Fruit fly (Drosophila melanogaster) whole organism, larva: Measurements from ENCODE around the gene ftz-f1.

Experiments
- noc ChIP-seq: fragments of 200-800 bp; sonication (Bioruptor generic); optimal IDR thresholded peaks from 3 replicates; lab custom pipeline; 2019; ENCODE audit warnings: missing biosample characterization, mild to moderate bottlenecking, missing genetic modification characterization, moderate library complexity

The ftz-f1 gene

dm6 chr3L:18801194-18801695 lies at the start of gene ftz-f1:
Gene ftz-f1, minus strand, starts transcription at chr3L:18801309.
- peak; percentile 48 for TF ChIP-seq noc

dm6 chr3L:18848436-18848835 lies 47.3 kb upstream of the ftz-f1 start:
- no peak for TF ChIP-seq noc

- no peak for TF ChIP-seq noc
These were observed 45.2 kb upstream of the ftz-f1 start for dm6 chr3L:18846272-18846741.

- no peak for TF ChIP-seq noc
These were observed 44.9 kb upstream of the ftz-f1 start, which contains the start of gene Indy for dm6 chr3L:18846233-18846271. Gene Indy, minus strand, starts transcription at chr3L:18846267.

- TF ChIP-seq noc = no peak
These were observed 44.7 kb upstream of the ftz-f1 start for dm6 chr3L:18845833-18846232.

dm6 chr3L:18842236-18842635 lies 41.1 kb upstream of the ftz-f1 start:
- TF ChIP-seq noc = no peak

- TF ChIP-seq noc = no peak
These were observed 40.2 kb upstream of the ftz-f1 start for dm6 chr3L:18841269-18841668.

dm6 chr3L:18840370-18841007 lies 39.4 kb upstream of the ftz-f1 start:
- TF ChIP-seq noc = peak; percentile 26

- TF ChIP-seq noc = no peak
These were observed 38.9 kb upstream of the ftz-f1 start for dm6 chr3L:18839996-18840369.

dm6 chr3L:18837707-18838244 lies 36.7 kb upstream of the ftz-f1 start:
- TF ChIP-seq noc = no peak

- peak; percentile 34 for TF ChIP-seq noc
These were observed 35.5 kb upstream of the ftz-f1 start for dm6 chr3L:18836658-18837057.

- peak; percentile 29 for TF ChIP-seq noc
These were observed 33.8 kb upstream of the ftz-f1 start for dm6 chr3L:18834924-18835323.

- TF ChIP-seq noc = no peak
These were observed 32.1 kb upstream of the ftz-f1 start for dm6 chr3L:18833234-18833633.

- TF ChIP-seq noc = no peak
These were observed 31.6 kb upstream of the ftz-f1 start for dm6 chr3L:18832708-18833107.

- no peak for TF ChIP-seq noc
These were observed 31.1 kb upstream of the ftz-f1 start for dm6 chr3L:18832195-18832594.

dm6 chr3L:18828318-18828717 lies 27.2 kb upstream of the ftz-f1 start:
- TF ChIP-seq noc = no peak

- TF ChIP-seq noc = peak; percentile 43
These were observed 24.9 kb upstream of the ftz-f1 start for dm6 chr3L:18825993-18826392.

dm6 chr3L:18824851-18825250 lies 23.7 kb upstream of the ftz-f1 start:
- TF ChIP-seq noc = no peak

dm6 chr3L:18823870-18824561 lies 22.9 kb upstream of the ftz-f1 start:
- no peak for TF ChIP-seq noc
